Worm (Caenorhabditis elegans): ENCODE measurements around the gene C09B8.3.

DNA sequence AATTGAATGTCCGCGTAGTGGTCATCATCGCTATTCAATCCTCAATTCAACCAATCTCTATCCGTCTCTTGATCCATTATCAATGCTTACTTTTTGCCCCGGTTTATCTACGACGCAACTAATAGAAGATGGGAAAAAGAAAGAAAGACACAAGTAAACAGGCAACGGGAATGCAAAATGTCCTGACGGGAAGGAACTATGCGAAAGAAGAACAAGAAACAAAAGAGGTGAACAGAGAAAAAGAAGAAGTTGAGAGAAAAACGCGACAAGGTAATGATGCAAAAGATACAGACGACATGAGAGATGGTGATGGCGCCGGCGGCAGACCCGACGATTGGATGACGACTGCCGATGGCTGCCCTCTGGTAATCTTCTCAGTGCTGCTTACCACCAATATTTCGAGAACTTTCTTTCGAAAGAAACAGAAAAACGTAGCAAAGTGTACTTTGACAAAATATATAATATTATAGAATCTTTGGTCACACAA is 31.6 kb upstream of the C09B8.3 start:
- TF ChIP-seq aly-2 (tag; optimal IDR thresholded peaks at IDR 0.05) (no peak), jun-1 (tag; optimal IDR thresholded peaks at IDR 0.05) (peak; percentile 92)
